Fruit fly (Drosophila melanogaster) whole organism, adult: Measurements from ENCODE around the gene CG11560.

Source experiments
- CG11617 ChIP-seq: fragments of 200-800 bp; sonication (Bioruptor generic); optimal IDR thresholded peaks from 2 replicates; lab custom pipeline; 2017; ENCODE audit warnings: mild to moderate bottlenecking, missing biosample characterization, missing genetic modification reagents, missing genetic modification characterization
- CG12768 ChIP-seq: fragments of 200-800 bp; sonication (Bioruptor generic); optimal IDR thresholded peaks from 2 replicates; lab custom pipeline; 2017; ENCODE audit warnings: missing biosample characterization, missing genetic modification characterization, mild to moderate bottlenecking, moderate library complexity, missing genetic modification reagents
- CG14711 ChIP-seq: fragments of 200-800 bp; sonication (Bioruptor generic); optimal IDR thresholded peaks from 2 replicates; lab custom pipeline; 2018; ENCODE audit warnings: missing biosample characterization, mild to moderate bottlenecking, missing genetic modification characterization, moderate library complexity
- CG1620 ChIP-seq: fragments of 200-800 bp; sonication (Bioruptor generic); optimal IDR thresholded peaks from 2 replicates; lab custom pipeline; 2016; ENCODE audit warnings: missing biosample characterization, missing genetic modification characterization
- CG33017 ChIP-seq: fragments of 200-800 bp; sonication (Bioruptor generic); optimal IDR thresholded peaks from 2 replicates; lab custom pipeline; 2018; ENCODE audit warnings: missing biosample characterization, mild to moderate bottlenecking, missing genetic modification characterization, moderate library complexity
- CG5204 ChIP-seq: fragments of 200-800 bp; sonication (Bioruptor generic); optimal IDR thresholded peaks from 2 replicates; lab custom pipeline; 2016; ENCODE audit warnings: missing biosample characterization, missing genetic modification characterization
- CG7045 ChIP-seq: fragments of 200-800 bp; sonication (Bioruptor generic); optimal IDR thresholded peaks from 2 replicates; lab custom pipeline; 2017; ENCODE audit warnings: missing biosample characterization, mild to moderate bottlenecking, missing genetic modification characterization
- CG7101 ChIP-seq: fragments of 200-800 bp; sonication (Bioruptor generic); optimal IDR thresholded peaks from 2 replicates; lab custom pipeline; 2018; ENCODE audit warnings: missing biosample characterization, mild to moderate bottlenecking, missing genetic modification characterization, moderate library complexity
- Clk ChIP-seq: fragments of 200-800 bp; sonication (Bioruptor generic); optimal IDR thresholded peaks from 2 replicates; lab custom pipeline; 2017; ENCODE audit warnings: missing biosample characterization, missing genetic modification characterization
- Crg-1 ChIP-seq: fragments of 200-800 bp; sonication (Bioruptor generic); optimal IDR thresholded peaks from 2 replicates; lab custom pipeline; 2016; ENCODE audit warnings: missing biosample characterization, missing genetic modification characterization
- Hr96 ChIP-seq: fragments of 200-800 bp; sonication (Bioruptor generic); optimal IDR thresholded peaks from 2 replicates; lab custom pipeline; 2016; ENCODE audit warnings: missing biosample characterization, missing genetic modification characterization
- Mnt ChIP-seq: fragments of 200-800 bp; sonication (Bioruptor generic); optimal IDR thresholded peaks from 2 replicates; lab custom pipeline; 2016; ENCODE audit warnings: missing biosample characterization, mild to moderate bottlenecking, missing genetic modification characterization
- bab1 ChIP-seq: fragments of 200-800 bp; sonication (Bioruptor generic); optimal IDR thresholded peaks from 3 replicates; lab custom pipeline; 2019; ENCODE audit warnings: missing biosample characterization, mild to moderate bottlenecking, missing genetic modification characterization, moderate library complexity
- cic ChIP-seq: fragments of 200-800 bp; sonication (Bioruptor generic); optimal IDR thresholded peaks from 2 replicates; lab custom pipeline; 2017; ENCODE audit warnings: missing biosample characterization, mild to moderate bottlenecking, missing genetic modification characterization, moderate library complexity
- cnc ChIP-seq, 2 experiments: fragments of >200 bp; optimal IDR thresholded peaks; 2 replicates each; lab custom pipeline; 2017
- kay ChIP-seq: fragments of 200-800 bp; sonication (Bioruptor generic); peaks from one replicate; lab custom pipeline; 2016; ENCODE audit warnings: missing biosample characterization, missing genetic modification characterization, borderline replicate concordance
- ovo ChIP-seq: fragments of 200-800 bp; sonication (Bioruptor generic); optimal IDR thresholded peaks from 2 replicates; lab custom pipeline; 2016; ENCODE audit warnings: missing biosample characterization, missing genetic modification characterization
- pad ChIP-seq: fragments of 200-800 bp; sonication (Bioruptor generic); optimal IDR thresholded peaks from 3 replicates; lab custom pipeline; 2017; ENCODE audit warnings: missing biosample characterization, missing genetic modification characterization, mild to moderate bottlenecking, moderate library complexity, missing genetic modification reagents
- tj ChIP-seq: fragments of 200-800 bp; sonication (Bioruptor generic); optimal IDR thresholded peaks from 3 replicates; lab custom pipeline; 2017; ENCODE audit warnings: missing biosample characterization, mild to moderate bottlenecking, missing genetic modification characterization, moderate library complexity
- toe ChIP-seq: fragments of 200-800 bp; sonication (Bioruptor generic); optimal IDR thresholded peaks from 2 replicates; lab custom pipeline; 2016; ENCODE audit warnings: missing biosample characterization, missing genetic modification characterization

The CG11560 gene

DNA sequence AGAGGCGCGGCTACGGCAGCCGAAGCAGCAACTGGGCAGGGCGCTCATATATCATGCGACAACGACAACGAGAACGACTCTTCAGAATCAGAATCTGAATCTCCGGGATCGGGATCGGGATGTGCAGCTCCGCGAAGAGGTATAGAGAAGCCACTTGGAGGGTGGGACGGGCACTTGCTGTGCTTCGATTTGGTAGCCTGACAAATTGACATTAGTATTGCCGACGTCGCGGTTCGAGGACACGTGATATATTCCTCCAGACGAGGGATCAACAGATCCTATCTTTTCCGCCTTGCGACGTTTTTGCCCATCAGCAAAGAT, 37.3 kb upstream of the CG11560 start:
- TF ChIP-seq pad (GFP tag; lab: Kevin White, UChicago) (no peak), Clk (no peak), CG11617 (GFP tag; lab: Kevin White, UChicago) (no peak), CG14711 (tag; lab: Kevin White, UChicago) (no peak), CG33017 (no peak)

DNA sequence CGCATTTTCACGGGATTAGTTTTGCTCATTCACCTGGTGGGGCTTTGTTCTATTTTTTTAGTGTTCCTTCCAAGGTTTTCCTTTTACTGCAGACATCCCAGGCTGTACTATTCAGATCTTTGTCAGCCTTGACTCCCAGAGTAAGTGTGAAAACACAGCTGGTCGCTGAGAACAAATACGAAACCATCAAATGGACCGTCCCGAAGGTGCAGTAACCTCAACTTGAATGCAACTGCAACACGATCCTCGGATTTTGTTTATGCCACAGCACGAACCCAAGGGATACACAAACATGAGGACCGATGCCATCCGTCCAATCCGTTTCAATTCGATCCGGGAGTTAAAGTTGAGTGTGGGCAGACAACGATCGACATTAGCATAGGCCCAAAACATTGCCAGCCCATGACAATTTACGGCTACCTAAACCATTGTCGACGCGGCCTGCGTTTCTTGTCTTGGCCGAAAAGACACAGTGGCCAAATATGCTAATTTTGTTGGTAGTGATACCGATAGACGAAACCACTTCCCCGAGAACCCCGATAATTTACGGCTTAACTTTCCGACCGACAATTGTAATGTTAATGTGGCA, 36.6 kb upstream of the CG11560 start:
- TF ChIP-seq CG7045 (GFP tag; lab: Kevin White, UChicago) (no peak), CG5204 (no peak)

DNA sequence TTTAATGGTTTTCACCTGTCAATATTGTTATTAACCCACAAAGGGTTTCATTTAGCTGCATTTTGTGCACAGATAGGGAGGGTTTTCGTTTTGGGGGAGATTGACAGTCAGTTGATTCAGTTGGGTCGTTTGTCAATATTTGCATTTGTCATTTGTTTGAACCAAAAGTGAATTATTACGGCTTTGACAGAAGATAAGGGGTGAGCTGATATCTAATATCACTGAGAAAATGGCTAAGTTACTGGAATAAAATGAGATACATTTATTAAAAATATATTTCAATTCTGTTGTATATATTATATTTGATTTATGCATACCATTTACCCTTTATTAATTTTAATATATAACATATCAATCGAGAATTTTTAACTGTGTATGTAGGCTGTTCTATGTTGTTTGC, 36.0 kb upstream of the CG11560 start:
- peak; percentile 45 for TF ChIP-seq ovo (GFP tag; lab: Kevin White, UChicago)
- no peak for TF ChIP-seq CG7045 (GFP tag; lab: Kevin White, UChicago)
- TF ChIP-seq Hr96 (GFP tag; lab: Kevin White, UChicago): no peak
- peak; percentile 52 for TF ChIP-seq Crg-1
- TF ChIP-seq CG11617 (GFP tag; lab: Kevin White, UChicago): peak; percentile 38
- TF ChIP-seq kay: no peak
- TF ChIP-seq bab1 (GFP tag; lab: Kevin White, UChicago): no peak
- TF ChIP-seq CG14711 (tag; lab: Kevin White, UChicago): no peak
- TF ChIP-seq pad (GFP tag; lab: Kevin White, UChicago): peak; percentile 10
- TF ChIP-seq CG7101 (tag; lab: Kevin White, UChicago): peak; percentile 70
- peak; percentile 12 for TF ChIP-seq cic
- no peak for TF ChIP-seq cnc (optimal IDR thresholded peaks at IDR 0.05; lab: Kevin White, UChicago)
- TF ChIP-seq tj (GFP tag; lab: Kevin White, UChicago): no peak
- no peak for TF ChIP-seq CG12768 (GFP tag; lab: Kevin White, UChicago)
- TF ChIP-seq CG1620 (GFP tag; lab: Kevin White, UChicago): peak; percentile 5
- TF ChIP-seq CG5204: no peak
- TF ChIP-seq CG33017: peak; percentile 24
- no peak for TF ChIP-seq toe (GFP tag; lab: Kevin White, UChicago)
- no peak for TF ChIP-seq Clk

DNA sequence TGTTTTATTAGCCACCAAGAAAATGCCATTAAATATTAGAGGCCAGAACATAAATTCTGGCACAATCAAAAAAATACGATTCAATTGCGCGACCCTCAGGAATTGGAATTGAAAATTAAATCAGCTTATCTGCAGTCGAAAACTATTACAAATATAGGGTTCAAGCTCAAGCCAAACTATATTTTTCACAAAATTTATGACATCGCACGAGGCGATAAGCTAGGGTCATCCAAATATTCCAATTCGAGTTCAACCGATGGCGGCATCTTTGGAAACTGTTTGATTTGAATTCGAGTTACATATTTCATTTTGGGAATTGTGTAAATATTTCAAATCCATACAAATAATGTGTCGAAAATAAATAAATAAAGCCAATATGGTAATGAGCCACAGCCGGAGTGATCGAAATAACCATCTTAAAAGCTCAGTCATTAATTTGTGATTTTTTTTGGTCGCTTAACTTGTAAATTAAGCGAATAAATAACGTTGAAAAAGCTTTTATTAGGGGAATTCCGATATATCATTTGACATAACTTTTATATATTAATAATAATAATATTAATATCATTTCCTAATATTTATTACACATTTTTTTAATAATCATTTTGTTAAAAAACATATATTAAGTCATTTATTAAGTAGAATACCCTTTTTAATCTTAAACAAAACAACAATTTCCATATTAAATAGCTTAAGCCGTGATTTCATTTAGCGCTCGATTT, 34.7 kb upstream of the CG11560 start:
- TF ChIP-seq toe (GFP tag; lab: Kevin White, UChicago) (no peak), Clk (no peak), CG11617 (GFP tag; lab: Kevin White, UChicago) (no peak), CG14711 (tag; lab: Kevin White, UChicago) (no peak), ovo (GFP tag; lab: Kevin White, UChicago) (no peak), kay (no peak), Crg-1 (no peak)

DNA sequence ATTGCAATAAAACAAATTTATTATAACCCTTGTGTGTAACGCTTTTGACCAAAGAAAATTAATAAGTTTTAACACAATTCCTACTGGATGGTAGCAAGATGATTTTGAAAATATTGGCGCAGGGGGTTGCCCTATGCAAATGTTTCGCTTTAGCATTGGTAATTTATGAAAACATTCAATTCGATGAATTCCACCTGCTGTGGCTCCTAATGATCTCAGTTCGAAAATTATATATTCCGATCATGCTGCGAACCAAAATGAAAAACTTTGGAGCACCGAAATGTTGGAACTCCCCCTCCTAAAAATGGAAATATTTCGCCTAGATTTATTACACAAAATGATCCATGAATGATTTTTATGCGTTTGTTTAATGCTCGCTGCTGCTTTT, 34.1 kb upstream of the CG11560 start:
- TF ChIP-seq tj (GFP tag; lab: Kevin White, UChicago): no peak
- TF ChIP-seq CG5204: no peak
- TF ChIP-seq Crg-1: no peak
- TF ChIP-seq toe (GFP tag; lab: Kevin White, UChicago): no peak
- TF ChIP-seq Mnt: no peak

DNA sequence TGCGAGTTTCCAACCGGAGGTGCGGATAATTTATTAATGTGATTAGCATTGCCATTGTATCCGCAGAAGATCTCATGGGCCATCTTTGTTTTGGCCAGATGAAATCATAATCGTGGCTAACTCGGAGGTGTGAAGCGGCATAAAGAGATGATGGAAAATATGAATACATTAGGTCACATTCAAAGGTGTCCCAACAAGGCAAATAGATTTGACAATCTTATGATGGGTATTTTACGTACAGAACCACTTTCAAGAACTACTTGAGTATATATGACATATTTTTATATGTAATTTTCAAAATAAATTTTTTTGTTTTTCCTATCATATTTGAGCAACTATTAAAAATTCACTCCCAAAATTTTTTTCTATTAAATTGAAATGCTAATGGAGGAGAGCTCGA, 31.5 kb upstream of the CG11560 start, which contains the start of gene CG17154:
Gene CG17154 (plus strand): TSS at position 301 of the 400 bp plus-strand sequence.
- TF ChIP-seq cnc (optimal IDR thresholded peaks at IDR 0.05; lab: Kevin White, UChicago): no peak
- peak; percentile 37 for TF ChIP-seq kay
- no peak for TF ChIP-seq cic

DNA sequence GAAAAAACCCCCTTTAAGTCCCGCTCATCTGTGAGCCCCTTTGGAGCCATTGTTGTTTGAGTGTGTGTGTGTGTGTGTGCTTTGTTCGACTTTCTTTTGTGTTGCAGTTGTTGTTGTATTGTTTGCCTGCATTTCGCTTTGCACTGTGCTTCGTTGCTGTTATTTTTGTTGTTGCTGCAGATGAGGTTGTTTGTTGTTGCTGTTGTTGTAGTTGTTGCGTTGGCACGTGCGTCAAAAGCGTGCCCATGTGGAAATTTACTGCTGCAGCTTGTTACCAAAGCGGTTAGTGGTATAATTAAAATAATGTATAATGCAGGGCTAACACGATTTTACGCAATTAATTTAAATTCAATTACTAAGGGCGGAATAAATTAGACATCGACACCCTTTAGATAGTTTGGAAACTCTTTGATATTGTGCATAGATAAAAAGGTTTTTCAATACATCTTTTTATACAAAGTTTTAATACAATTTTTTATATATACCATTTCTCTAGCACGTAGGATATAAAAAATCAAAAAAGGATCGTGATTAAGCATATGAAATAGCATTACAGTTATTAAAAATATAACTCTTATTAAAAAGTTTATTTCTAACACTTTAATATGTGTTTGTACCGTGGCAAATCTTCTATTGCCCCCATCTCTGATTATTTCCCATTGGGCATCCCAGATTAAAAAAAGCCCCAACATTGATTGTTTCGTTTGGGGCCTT, 29.5 kb upstream of the CG11560 start:
- no peak for TF ChIP-seq ovo (GFP tag; lab: Kevin White, UChicago)
- peak; percentile 55 for TF ChIP-seq pad (GFP tag; lab: Kevin White, UChicago)
